Fruit fly (Drosophila melanogaster): ENCODE measurements around the gene CG3618.
A peak's percentile ranks its signal among the peaks of the same experiment; 100 is the strongest.

Gene CG3618

dm6 chr3L:20785742-20786427, 30.0 kb downstream of the CG3618 start, which contains the start of gene Pcif1 (continued):
- TF ChIP-seq Adf1 (GFP tag; IDR thresholded peaks at IDR 0.05) (peak; percentile 15; the same call in 1 of the 2 replicates), Xrp1 (GFP tag; IDR thresholded peaks at IDR 0.05) (peak; percentile 18; the same call in 1 of the 2 replicates), Hmr (GFP tag; optimal IDR thresholded peaks at IDR 0.05) (no peak), sug (tag; optimal IDR thresholded peaks at IDR 0.05) (peak; percentile 37), trem (tag; optimal IDR thresholded peaks at IDR 0.05) (peak; percentile 67), Usf (GFP tag; optimal IDR thresholded peaks at IDR 0.05) (no peak), lola (GFP tag; optimal IDR thresholded peaks at IDR 0.05) (no peak), bcd (GFP tag; optimal IDR thresholded peaks at IDR 0.05) (no peak), CG7745 (tag; optimal IDR thresholded peaks at IDR 0.05) (no peak), CG18619 (GFP tag; optimal IDR thresholded peaks at IDR 0.05) (no peak), HmgD (GFP tag; optimal IDR thresholded peaks at IDR 0.05) (peak; percentile 22), CG6175 (GFP tag; IDR thresholded peaks at IDR 0.05) (no peak), dmrt11E (tag; optimal IDR thresholded peaks at IDR 0.05) (no peak), pan (optimal IDR thresholded peaks at IDR 0.05) (no peak), pan (GFP tag; optimal IDR thresholded peaks at IDR 0.05 in 1 of 2, IDR thresholded peaks at IDR 0.05 in 1 of 2) (no peak), CG4360 (GFP tag; IDR thresholded peaks at IDR 0.05) (no peak), rib (GFP tag; IDR thresholded peaks at IDR 0.05) (peak; percentile 50; the same call in 1 of the 2 replicates), CG34376 (GFP tag; optimal IDR thresholded peaks at IDR 0.05) (peak; percentile 32), CG13424 (tag; optimal IDR thresholded peaks at IDR 0.05) (no peak), bigmax (GFP tag; optimal IDR thresholded peaks at IDR 0.05) (peak; percentile 19), CG31224 (GFP tag; IDR thresholded peaks at IDR 0.05) (no peak), tll (GFP tag; optimal IDR thresholded peaks at IDR 0.05) (no peak), bbx (GFP tag; IDR thresholded peaks at IDR 0.05; ENCODE audit: partially characterized antibody) (peak; percentile 100), Hsf (GFP tag; optimal IDR thresholded peaks at IDR 0.05) (no peak), CG6272 (GFP tag; IDR thresholded peaks at IDR 0.05) (peak; percentile 62), Taf1 (GFP tag; IDR thresholded peaks at IDR 0.05) (no peak), CG11085 (GFP tag; IDR thresholded peaks at IDR 0.05) (no peak), CG17802 (tag; optimal IDR thresholded peaks at IDR 0.05) (no peak), CG12219 (GFP tag; optimal IDR thresholded peaks at IDR 0.05) (peak; percentile 5), Dll (GFP tag; IDR thresholded peaks at IDR 0.05; ENCODE audit: partially characterized antibody) (peak; percentile 98), usp (GFP tag; optimal IDR thresholded peaks at IDR 0.05) (no peak), az2 (GFP tag; optimal IDR thresholded peaks at IDR 0.05) (no peak), oc (tag; optimal IDR thresholded peaks at IDR 0.05) (no peak), unpg (GFP tag; optimal IDR thresholded peaks at IDR 0.05) (peak; percentile 28), yki (optimal IDR thresholded peaks at IDR 0.05) (no peak), CG14710 (tag; optimal IDR thresholded peaks at IDR 0.05) (peak; percentile 61), CG10654 (GFP tag; optimal IDR thresholded peaks at IDR 0.05) (no peak), shn (GFP tag; optimal IDR thresholded peaks at IDR 0.05) (no peak), CG12744 (GFP tag; optimal IDR thresholded peaks at IDR 0.05) (no peak), CG7987 (GFP tag; optimal IDR thresholded peaks at IDR 0.05) (peak; percentile 30), trh (GFP tag; optimal IDR thresholded peaks at IDR 0.05) (no peak), toy (GFP tag; IDR thresholded peaks at IDR 0.05) (no peak), B-H2 (GFP tag; optimal IDR thresholded peaks at IDR 0.05) (peak; percentile 29), Bgb (GFP tag; IDR thresholded peaks at IDR 0.05; ENCODE audit: partially characterized antibody) (peak; percentile 99), Dfd (GFP tag; optimal IDR thresholded peaks at IDR 0.05) (no peak), Blimp-1 (GFP tag; optimal IDR thresholded peaks at IDR 0.05) (no peak), CG9932 (GFP tag; IDR thresholded peaks at IDR 0.05) (peak; percentile 80), zen2 (GFP tag; IDR thresholded peaks at IDR 0.05; ENCODE audit: partially characterized antibody) (peak; percentile 99), chn (GFP tag; optimal IDR thresholded peaks at IDR 0.05) (no peak), Oli (tag; optimal IDR thresholded peaks at IDR 0.05) (no peak)

Measured in whole organism, embryonic.